Fruit fly (Drosophila melanogaster): ENCODE results near the gene mRpL2.

Gene mRpL2

DNA sequence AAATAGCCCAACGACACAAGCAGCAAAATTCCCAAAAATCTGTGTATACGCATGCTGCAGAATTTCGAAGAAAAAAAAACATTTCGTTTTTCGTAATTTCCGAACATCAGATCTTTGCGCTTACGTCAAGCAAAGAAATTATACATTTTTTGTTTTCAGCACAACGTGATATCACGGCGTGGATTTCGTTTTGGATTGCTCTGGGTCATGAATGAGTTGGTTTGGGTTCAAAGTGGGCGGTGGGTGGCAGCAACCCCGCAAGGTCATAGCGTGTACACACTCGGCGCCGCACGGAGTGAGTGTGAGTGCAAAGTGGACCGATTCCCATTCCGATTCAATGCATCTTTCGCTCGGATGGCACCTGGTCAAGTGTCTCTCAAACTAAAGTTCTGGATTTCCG is 4.2 kb downstream of the mRpL2 start (continued):
- TF ChIP-seq CG12769 (tag; optimal IDR thresholded peaks at IDR 0.05), result peak; percentile 43

dm6 chr3L:11125636-11126532 is 5.2 kb downstream of the mRpL2 start:
- TF ChIP-seq CG2889 (GFP tag; IDR thresholded peaks at IDR 0.05), result no peak
- TF ChIP-seq CG43689 (GFP tag; IDR thresholded peaks at IDR 0.05), result no peak
- no peak for TF ChIP-seq pb (GFP tag; optimal IDR thresholded peaks at IDR 0.05)
- TF ChIP-seq CG30403 (GFP tag; optimal IDR thresholded peaks at IDR 0.05), result no peak
- 0 out of 3 replicates have a peak, but pooled peaks have one; percentile 29 for TF ChIP-seq dysf (GFP tag; IDR thresholded peaks at IDR 0.05)
- TF ChIP-seq Elba2 (GFP tag; optimal IDR thresholded peaks at IDR 0.05), result peak; percentile 54
- TF ChIP-seq Fer3 (tag; optimal IDR thresholded peaks at IDR 0.05), result peak; percentile 14
- no peak for TF ChIP-seq schlank (tag; optimal IDR thresholded peaks at IDR 0.05)
- TF ChIP-seq CG8944 (GFP tag; optimal IDR thresholded peaks at IDR 0.05), result no peak
- TF ChIP-seq CG13123 (GFP tag; optimal IDR thresholded peaks at IDR 0.05), result no peak
- no peak for TF ChIP-seq CG17186 (GFP tag; optimal IDR thresholded peaks at IDR 0.05)
- TF ChIP-seq pan (optimal IDR thresholded peaks at IDR 0.05), result no peak
- no peak for TF ChIP-seq pan (GFP tag; optimal IDR thresholded peaks at IDR 0.05 in 1 of 2, IDR thresholded peaks at IDR 0.05 in 1 of 2)
- TF ChIP-seq zen (tag; optimal IDR thresholded peaks at IDR 0.05), result peak; percentile 20
- TF ChIP-seq Oli (tag; optimal IDR thresholded peaks at IDR 0.05), result no peak
- TF ChIP-seq CG18476 (GFP tag; optimal IDR thresholded peaks at IDR 0.05), result no peak
- TF ChIP-seq z (GFP tag; IDR thresholded peaks at IDR 0.05), result 0 out of 3 replicates have a peak, but pooled peaks have one; percentile 13
- no peak for TF ChIP-seq CG13296 (GFP tag; optimal IDR thresholded peaks at IDR 0.05)
- TF ChIP-seq caup (GFP tag; optimal IDR thresholded peaks at IDR 0.05; ENCODE audit: severe bottlenecking), result peak; percentile 22
- TF ChIP-seq ATbp (GFP tag; optimal IDR thresholded peaks at IDR 0.05), result no peak
- no peak for TF ChIP-seq zf30C (GFP tag; optimal IDR thresholded peaks at IDR 0.05)
- no peak for TF ChIP-seq ro (GFP tag; IDR thresholded peaks at IDR 0.05)
- no peak for TF ChIP-seq CG8281 (tag; optimal IDR thresholded peaks at IDR 0.05)
- no peak for TF ChIP-seq Rx (GFP tag; IDR thresholded peaks at IDR 0.05)
- no peak for TF ChIP-seq CG13624 (GFP tag; optimal IDR thresholded peaks at IDR 0.05)
- TF ChIP-seq E2f1 (GFP tag; IDR thresholded peaks at IDR 0.05), result no peak
- peak; percentile 6 for TF ChIP-seq CG12391 (tag; optimal IDR thresholded peaks at IDR 0.05)
- peak; percentile 40 for TF ChIP-seq scrt (GFP tag; optimal IDR thresholded peaks at IDR 0.05)
- peak; percentile 27 for TF ChIP-seq Dip3 (GFP tag; optimal IDR thresholded peaks at IDR 0.05)
- no peak for TF ChIP-seq CG11560 (tag; IDR thresholded peaks at IDR 0.05)
- TF ChIP-seq tup (GFP tag; optimal IDR thresholded peaks at IDR 0.05), result no peak
- no peak for TF ChIP-seq slp2 (GFP tag; optimal IDR thresholded peaks at IDR 0.05)
- TF ChIP-seq az2 (GFP tag; optimal IDR thresholded peaks at IDR 0.05), result no peak
- TF ChIP-seq H2.0 (GFP tag; IDR thresholded peaks at IDR 0.05), result no peak
- no peak for TF ChIP-seq YL-1 (GFP tag; optimal IDR thresholded peaks at IDR 0.05)
- TF ChIP-seq HLHmδ (GFP tag; optimal IDR thresholded peaks at IDR 0.05), result no peak
- no peak for TF ChIP-seq CG33557 (GFP tag; optimal IDR thresholded peaks at IDR 0.05)
- no peak for TF ChIP-seq CG15601 (tag; optimal IDR thresholded peaks at IDR 0.05)
- no peak for TF ChIP-seq CG10431 (GFP tag; optimal IDR thresholded peaks at IDR 0.05)
- TF ChIP-seq fd3F (GFP tag; optimal IDR thresholded peaks at IDR 0.05), result no peak
- TF ChIP-seq HLH4C (GFP tag; IDR thresholded peaks at IDR 0.05; ENCODE audit: partially characterized antibody), result no peak
- TF ChIP-seq cwo (GFP tag; optimal IDR thresholded peaks at IDR 0.05), result peak; percentile 96
- TF ChIP-seq CG3847 (GFP tag; IDR thresholded peaks at IDR 0.05), result no peak
- no peak for TF ChIP-seq CG17385 (GFP tag; optimal IDR thresholded peaks at IDR 0.05)
- TF ChIP-seq sr (GFP tag; IDR thresholded peaks at IDR 0.05), result no peak
- TF ChIP-seq trh (GFP tag; optimal IDR thresholded peaks at IDR 0.05), result no peak

Data from whole organism, embryonic.